Worm (Caenorhabditis elegans) whole organism, early embryonic: Measurements from ENCODE around the gene F43C11.4.

ENCODE experiments used
- ama-1 ChIP-seq: fragments of 150-350 bp; optimal IDR thresholded peaks from 2 replicates; lab custom pipeline; 2014
- flt-1 ChIP-seq: fragments of 200-800 bp; sonication (Bioruptor generic); IDR thresholded peaks from 2 replicates; pipeline ENCODE4 v1.3.6; 2022; ENCODE audit warnings: missing genetic modification characterization, missing compliant biosample characterization
- tbx-11 ChIP-seq: fragments of 200-800 bp; sonication (Bioruptor generic); IDR thresholded peaks from 2 replicates; pipeline ENCODE4 v1.3.6; 2022; ENCODE audit warnings: missing genetic modification characterization, missing compliant biosample characterization

DNA sequence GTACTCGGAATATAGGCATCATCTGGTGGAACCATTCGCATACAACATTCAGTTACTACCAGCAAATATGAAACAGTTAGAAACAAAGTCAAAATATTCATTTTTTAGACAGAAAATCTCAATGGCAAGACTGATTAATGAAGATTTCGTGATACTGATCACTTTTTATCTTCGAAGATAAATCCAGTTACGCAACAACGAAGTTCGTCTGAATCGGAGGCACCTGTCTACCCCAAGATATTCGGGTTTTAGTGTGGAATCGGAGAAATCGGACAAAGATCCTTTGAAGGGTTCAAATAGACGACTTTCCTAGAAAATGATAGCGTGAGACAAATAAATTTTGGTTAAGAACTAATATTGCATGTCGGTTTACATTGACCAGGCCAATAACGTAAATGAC, 49.1 kb downstream of the F43C11.4 start, which contains the start of gene F16G10.13:
- no peak for TF ChIP-seq tbx-11 (GFP tag; lab: Robert Waterston, UW)
- TF ChIP-seq flt-1 (GFP tag; lab: Robert Waterston, UW): no peak
- TF ChIP-seq ama-1: no peak
